Fruit fly (Drosophila melanogaster) whole organism, prepupa: Measurements from ENCODE around the gene Sec23.

Experiments used
- CG10631 ChIP-seq: fragments of 200-800 bp; sonication (Bioruptor generic); optimal IDR thresholded peaks from 2 replicates; lab custom pipeline; 2016; ENCODE audit warnings: missing biosample characterization, missing genetic modification characterization
- CG10669 ChIP-seq: fragments of 200-800 bp; sonication (Bioruptor generic); optimal IDR thresholded peaks from 3 replicates; lab custom pipeline; 2018; ENCODE audit warnings: missing biosample characterization, mild to moderate bottlenecking, missing genetic modification characterization, moderate library complexity
- CG11294 ChIP-seq: fragments of 200-800 bp; sonication (Bioruptor generic); IDR thresholded peaks from 2 replicates; pipeline ENCODE4 v1.3.6; 2022; ENCODE audit warnings: missing biosample characterization, missing genetic modification characterization
- CG11902 ChIP-seq: fragments of 200-800 bp; sonication (Bioruptor generic); optimal IDR thresholded peaks from 3 replicates; lab custom pipeline; 2016; ENCODE audit warnings: missing biosample characterization, missing genetic modification characterization
- CG15336 ChIP-seq: fragments of 200-800 bp; sonication (Bioruptor generic); IDR thresholded peaks from 2 replicates; pipeline ENCODE4 v1.3.6; 2022; ENCODE audit warnings: missing biosample characterization, missing genetic modification characterization
- CG31627 ChIP-seq: fragments of 200-800 bp; sonication (Bioruptor generic); optimal IDR thresholded peaks from 3 replicates; lab custom pipeline; 2016; ENCODE audit warnings: missing biosample characterization, missing genetic modification characterization
- CG3919 ChIP-seq: fragments of 200-800 bp; sonication (Bioruptor generic); optimal IDR thresholded peaks from 3 replicates; lab custom pipeline; 2016; ENCODE audit warnings: missing biosample characterization, missing genetic modification characterization
- CG4318 ChIP-seq: fragments of 200-800 bp; sonication (Bioruptor generic); optimal IDR thresholded peaks from 3 replicates; lab custom pipeline; 2017; ENCODE audit warnings: missing biosample characterization, mild to moderate bottlenecking, missing genetic modification characterization
- CG6163 ChIP-seq: fragments of 200-800 bp; sonication (Bioruptor generic); IDR thresholded peaks from 3 replicates; pipeline ENCODE4 v1.3.6; 2022; ENCODE audit warnings: missing biosample characterization, missing genetic modification characterization
- CG6276 ChIP-seq: fragments of 200-800 bp; sonication (Bioruptor generic); optimal IDR thresholded peaks from 2 replicates; lab custom pipeline; 2017; ENCODE audit warnings: missing biosample characterization, mild to moderate bottlenecking, missing genetic modification characterization
- CG6792 ChIP-seq: fragments of 200-800 bp; sonication (Bioruptor generic); optimal IDR thresholded peaks from 3 replicates; lab custom pipeline; 2016; ENCODE audit warnings: missing biosample characterization, missing genetic modification characterization
- CG6854 ChIP-seq: fragments of 200-800 bp; sonication (Bioruptor generic); optimal IDR thresholded peaks from 2 replicates; lab custom pipeline; 2017; ENCODE audit warnings: missing biosample characterization, mild to moderate bottlenecking, missing genetic modification characterization
- CG7368 ChIP-seq: fragments of 200-800 bp; sonication (Bioruptor generic); optimal IDR thresholded peaks from 3 replicates; lab custom pipeline; 2016; ENCODE audit warnings: missing biosample characterization, missing genetic modification characterization
- CG8319 ChIP-seq: fragments of 200-800 bp; sonication (Bioruptor generic); optimal IDR thresholded peaks from 3 replicates; lab custom pipeline; 2016; ENCODE audit warnings: missing biosample characterization, missing genetic modification characterization
- CG8632 ChIP-seq: fragments of 200-800 bp; sonication (Bioruptor generic); optimal IDR thresholded peaks from 3 replicates; lab custom pipeline; 2016; ENCODE audit warnings: missing biosample characterization, missing genetic modification characterization
- CG9139 ChIP-seq: fragments of 200-800 bp; sonication (Bioruptor generic); optimal IDR thresholded peaks from 3 replicates; lab custom pipeline; 2017; ENCODE audit warnings: missing biosample characterization, mild to moderate bottlenecking, missing genetic modification characterization
- Eip75B ChIP-seq: fragments of 200-800 bp; sonication (Bioruptor generic); optimal IDR thresholded peaks from 3 replicates; lab custom pipeline; 2016; ENCODE audit warnings: missing biosample characterization, missing genetic modification characterization
- Eip78C ChIP-seq: fragments of 200-800 bp; sonication (Bioruptor generic); peaks from one replicate; lab custom pipeline; 2016; ENCODE audit warnings: missing biosample characterization, missing genetic modification characterization
- Eip93F ChIP-seq: fragments of 200-800 bp; sonication (Bioruptor generic); optimal IDR thresholded peaks from 2 replicates; lab custom pipeline; 2016; ENCODE audit warnings: missing biosample characterization, mild to moderate bottlenecking, missing genetic modification characterization
- Ets21C ChIP-seq: fragments of 200-800 bp; sonication (Bioruptor generic); optimal IDR thresholded peaks from 3 replicates; lab custom pipeline; 2016; ENCODE audit warnings: missing biosample characterization, missing genetic modification characterization
- Ets96B ChIP-seq: fragments of 200-800 bp; optimal IDR thresholded peaks from 2 replicates; lab custom pipeline; 2019; ENCODE audit warnings: missing biosample characterization, mild to moderate bottlenecking, missing genetic modification characterization, moderate library complexity
- Hr38 ChIP-seq: sonication (Bioruptor generic); optimal IDR thresholded peaks from 2 replicates; lab custom pipeline; 2016; ENCODE audit warnings: missing biosample characterization, missing genetic modification characterization
- Lpt ChIP-seq: fragments of 200-800 bp; sonication (Bioruptor generic); optimal IDR thresholded peaks from 3 replicates; lab custom pipeline; 2016; ENCODE audit warnings: missing biosample characterization, missing genetic modification characterization
- Met ChIP-seq: fragments of 200-800 bp; sonication (Bioruptor generic); optimal IDR thresholded peaks from 3 replicates; lab custom pipeline; 2016; ENCODE audit warnings: missing biosample characterization, missing genetic modification characterization
- OdsH ChIP-seq: fragments of 200-800 bp; sonication (Bioruptor generic); optimal IDR thresholded peaks from 3 replicates; lab custom pipeline; 2016; ENCODE audit warnings: missing biosample characterization, missing genetic modification characterization
- Smox ChIP-seq: fragments of 200-800 bp; sonication (Bioruptor generic); optimal IDR thresholded peaks from 3 replicates; lab custom pipeline; 2016; ENCODE audit warnings: missing biosample characterization, missing genetic modification characterization
- Sox102F ChIP-seq: fragments of 200-800 bp; sonication (Bioruptor generic); optimal IDR thresholded peaks from 2 replicates; lab custom pipeline; 2016; ENCODE audit warnings: missing biosample characterization, mild to moderate bottlenecking, missing genetic modification characterization
- Sox14 ChIP-seq: fragments of 200-800 bp; sonication (Bioruptor generic); optimal IDR thresholded peaks from 3 replicates; lab custom pipeline; 2016; ENCODE audit warnings: missing biosample characterization, missing genetic modification characterization
- achi ChIP-seq: fragments of 200-800 bp; sonication (Bioruptor generic); optimal IDR thresholded peaks from 3 replicates; lab custom pipeline; 2016; ENCODE audit warnings: missing biosample characterization, missing genetic modification characterization
- acj6 ChIP-seq: fragments of 200-800 bp; sonication (Bioruptor generic); optimal IDR thresholded peaks from 3 replicates; lab custom pipeline; 2016; ENCODE audit warnings: missing biosample characterization, missing genetic modification characterization
- eg ChIP-seq: fragments of 200-800 bp; sonication (Bioruptor generic); IDR thresholded peaks from 3 replicates; pipeline ENCODE4 v1.3.6; 2022; ENCODE audit warnings: missing biosample characterization, missing genetic modification characterization
- fkh ChIP-seq: fragments of 200-800 bp; sonication (Bioruptor generic); optimal IDR thresholded peaks from 3 replicates; lab custom pipeline; 2017; ENCODE audit warnings: missing biosample characterization, mild to moderate bottlenecking, missing genetic modification characterization, moderate library complexity
- lz ChIP-seq: fragments of 200-800 bp; sonication (Bioruptor generic); optimal IDR thresholded peaks from 3 replicates; lab custom pipeline; 2016; ENCODE audit warnings: missing biosample characterization, missing genetic modification characterization
- pdm3 ChIP-seq: fragments of 200-800 bp; sonication (Bioruptor generic); optimal IDR thresholded peaks from 3 replicates; lab custom pipeline; 2016; ENCODE audit warnings: missing biosample characterization, missing genetic modification characterization
- salr ChIP-seq, 2 experiments: fragments of 200-800 bp; sonication (Bioruptor generic); optimal IDR thresholded peaks; 3 replicates each; lab custom pipeline; 2016 to 2018; ENCODE audit warnings: missing biosample characterization in 2 of 2, missing genetic modification characterization in 2 of 2, mild to moderate bottlenecking in 1 of 2
- ss ChIP-seq, 2 experiments: fragments of 200-800 bp; sonication (Bioruptor generic); optimal IDR thresholded peaks; 2 replicates in 1 of 2; 3 replicates in 1 of 2; lab custom pipeline; 2017 to 2018; ENCODE audit warnings: mild to moderate bottlenecking in 2 of 2, missing biosample characterization in 2 of 2, missing genetic modification characterization in 2 of 2, moderate library complexity in 1 of 2
- topi ChIP-seq: fragments of 200-800 bp; sonication (Bioruptor generic); optimal IDR thresholded peaks from 3 replicates; lab custom pipeline; 2016; ENCODE audit warnings: missing biosample characterization, missing genetic modification characterization
- vri ChIP-seq: fragments of 200-800 bp; sonication (Bioruptor generic); optimal IDR thresholded peaks from 3 replicates; lab custom pipeline; 2016; ENCODE audit warnings: missing biosample characterization, mild to moderate bottlenecking, missing genetic modification characterization

The Sec23 gene

dm6 chr3R:5682921-5683748 lies 34.3 kb downstream of the Sec23 start (continued):
- peak; percentile 70 for TF ChIP-seq achi (GFP tag; lab: Kevin White, UChicago)
- peak; percentile 75 for TF ChIP-seq CG3919 (GFP tag; lab: Kevin White, UChicago)
- TF ChIP-seq salr (GFP tag; optimal IDR thresholded peaks at IDR 0.05; lab: Kevin White, UChicago), result peak in 1 of 2 experiments; percentile 74
- no peak for TF ChIP-seq Hr38
- no peak for TF ChIP-seq Sox102F
- peak; percentile 86 for TF ChIP-seq CG4318 (GFP tag; lab: Kevin White, UChicago)
- TF ChIP-seq CG8319 (GFP tag; lab: Kevin White, UChicago), result no peak
- TF ChIP-seq Lpt, result peak; percentile 89
- peak; percentile 67 for TF ChIP-seq Sox14 (GFP tag; lab: Kevin White, UChicago)
- TF ChIP-seq CG9139 (GFP tag; lab: Kevin White, UChicago), result no peak
- no peak for TF ChIP-seq CG6854 (GFP tag; lab: Kevin White, UChicago)
- peak; percentile 34 for TF ChIP-seq lz (GFP tag; lab: Kevin White, UChicago)
- peak; percentile 91 for TF ChIP-seq CG6276 (GFP tag; lab: Kevin White, UChicago)
- TF ChIP-seq vri (GFP tag; lab: Kevin White, UChicago), result no peak
- peak in 1 of 2 experiments; percentile 84 for TF ChIP-seq ss (GFP tag; optimal IDR thresholded peaks at IDR 0.05; lab: Kevin White, UChicago)
- TF ChIP-seq CG10669 (GFP tag; lab: Kevin White, UChicago), result no peak
- TF ChIP-seq Eip93F (GFP tag; lab: Kevin White, UChicago), result no peak
- TF ChIP-seq Eip75B (GFP tag; lab: Kevin White, UChicago), result peak; percentile 53
- TF ChIP-seq Smox (GFP tag; lab: Kevin White, UChicago), result no peak
- no peak for TF ChIP-seq Ets96B (tag; lab: Kevin White, UChicago)
- no peak for TF ChIP-seq Met (GFP tag; lab: Kevin White, UChicago)

- TF ChIP-seq pdm3 (GFP tag; lab: Kevin White, UChicago) (no peak), CG8632 (GFP tag; lab: Kevin White, UChicago) (no peak), CG11294 (GFP tag; lab: Robert Waterston, UW) (no peak), ss (GFP tag; optimal IDR thresholded peaks at IDR 0.05; lab: Kevin White, UChicago) (peak in 1 of 2 experiments; percentile 12), Eip78C (GFP tag; lab: Kevin White, UChicago) (peak; percentile 60), Smox (GFP tag; lab: Kevin White, UChicago) (no peak)
Measured at dm6 chr3R:5684550-5685118, 35.8 kb downstream of the Sec23 start.

DNA sequence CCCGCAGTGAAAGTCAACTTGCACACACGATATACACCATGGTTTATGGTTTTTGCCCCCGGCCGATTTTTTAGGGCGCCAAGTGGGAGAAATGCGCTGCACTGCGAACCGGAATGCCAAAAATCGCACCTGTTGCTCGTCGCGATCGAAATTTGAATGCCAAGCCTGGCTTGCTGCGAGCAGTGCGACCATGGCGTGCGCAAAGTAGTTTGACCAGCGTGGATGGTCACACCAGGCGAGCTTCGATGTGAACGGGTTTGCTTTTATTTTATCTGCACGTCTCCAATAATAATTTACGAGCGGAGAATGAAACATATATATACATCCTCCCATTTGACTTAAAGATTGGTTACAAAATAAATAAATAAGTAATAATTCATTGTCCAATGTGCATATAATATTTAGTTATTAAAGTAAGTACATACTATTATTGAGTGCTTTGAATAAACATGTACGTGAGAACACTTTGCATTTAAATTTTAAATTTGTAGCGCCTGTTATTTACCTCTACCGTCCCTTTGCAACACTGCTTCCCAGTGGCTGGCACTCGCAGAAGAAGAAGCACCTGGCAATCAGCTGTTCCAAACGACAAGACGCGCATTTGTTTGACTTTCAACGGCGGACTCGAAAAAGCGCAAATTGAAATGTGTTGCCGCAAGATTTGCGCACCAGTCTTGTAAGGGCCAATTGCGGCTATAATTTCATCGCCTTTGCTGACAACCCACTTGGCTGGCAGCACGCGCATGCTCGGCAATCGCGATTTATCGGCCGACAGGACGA lies 36.6 kb downstream of the Sec23 start, which contains the start of the genes Rab23 and plx:
Gene Rab23, minus strand, starts transcription at position 166 of the 780 bp plus-strand sequence.
Gene plx, plus strand, starts transcription at position 587 of the 780 bp plus-strand sequence.
- TF ChIP-seq Eip93F (GFP tag; lab: Kevin White, UChicago) (no peak), Sox102F (no peak), CG31627 (peak; percentile 17), Hr38 (no peak), Smox (GFP tag; lab: Kevin White, UChicago) (peak; percentile 22), CG15336 (GFP tag; lab: Robert Waterston, UW) (no peak), Met (GFP tag; lab: Kevin White, UChicago) (peak; percentile 22), CG3919 (GFP tag; lab: Kevin White, UChicago) (no peak), eg (GFP tag; lab: Robert Waterston, UW) (0 out of 3 replicates have a peak, but pooled peaks have one; percentile 4), CG6792 (GFP tag; lab: Kevin White, UChicago) (no peak), Eip78C (GFP tag; lab: Kevin White, UChicago) (peak; percentile 61), lz (GFP tag; lab: Kevin White, UChicago) (peak; percentile 33), acj6 (GFP tag; lab: Kevin White, UChicago) (peak; percentile 5), CG7368 (peak; percentile 7), CG9139 (GFP tag; lab: Kevin White, UChicago) (no peak), fkh (GFP tag; lab: Kevin White, UChicago) (peak; percentile 73), CG10631 (GFP tag; lab: Kevin White, UChicago) (no peak), OdsH (GFP tag; lab: Kevin White, UChicago) (peak; percentile 14), CG11902 (GFP tag; lab: Kevin White, UChicago) (no peak), topi (no peak), achi (GFP tag; lab: Kevin White, UChicago) (peak; percentile 67), pdm3 (GFP tag; lab: Kevin White, UChicago) (peak; percentile 42), CG6163 (GFP tag; lab: Robert Waterston, UW) (peak; percentile 10; the same call in 1 of the 3 replicates), Ets21C (GFP tag; lab: Kevin White, UChicago) (no peak), CG8632 (GFP tag; lab: Kevin White, UChicago) (no peak)
